Worm (Caenorhabditis elegans): ENCODE data around the gene clec-195.

DNA sequence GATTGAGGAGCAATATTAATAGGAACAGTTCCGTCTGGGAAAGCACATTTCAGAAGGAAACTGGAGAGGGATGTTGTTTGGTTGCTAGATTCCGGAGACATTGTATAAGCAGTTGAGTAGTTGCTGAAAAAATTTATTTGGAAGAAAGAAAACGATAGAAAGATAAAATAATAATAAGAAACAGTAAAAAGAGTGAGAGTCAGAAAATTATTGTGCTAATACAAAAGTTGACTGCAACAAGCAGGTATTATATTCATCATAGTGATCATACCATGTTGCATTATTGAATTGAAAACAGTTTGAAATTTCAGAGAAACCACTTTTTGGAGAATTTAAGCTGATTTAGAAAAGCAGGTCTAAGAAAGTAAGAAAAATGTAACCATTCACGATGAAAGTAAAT lies 6.0 kb downstream of the clec-195 start, which contains the start of gene Y116A8C.19:
- TF ChIP-seq him-1 (tag; optimal IDR thresholded peaks at IDR 0.05) (no peak), dao-5 (tag; optimal IDR thresholded peaks at IDR 0.05) (no peak)
